Worm (Caenorhabditis elegans) whole organism, mixed stage, embryonic: ENCODE results near the gene T03E6.9.

Experiments
- bed-3 ChIP-seq: fragments of 200-800 bp; sonication (Bioruptor generic); optimal IDR thresholded peaks from 3 replicates; lab custom pipeline; 2018; ENCODE audit warnings: mild to moderate bottlenecking, missing genetic modification characterization, moderate library complexity, missing compliant biosample characterization
- blmp-1 ChIP-seq: fragments of 150-350 bp; optimal IDR thresholded peaks from 2 replicates; lab custom pipeline; 2014; ENCODE audit warnings: missing biosample characterization, missing genetic modification characterization
- ceh-39 ChIP-seq: fragments of 150-350 bp; optimal IDR thresholded peaks from 2 replicates; lab custom pipeline; 2014; ENCODE audit warnings: missing biosample characterization, missing genetic modification characterization
- ceh-43 ChIP-seq: fragments of 200-800 bp; sonication (Bioruptor generic); optimal IDR thresholded peaks from 2 replicates; lab custom pipeline; 2018; ENCODE audit warnings: mild to moderate bottlenecking, missing genetic modification characterization, moderate library complexity, missing compliant biosample characterization
- ceh-83 ChIP-seq: fragments of 200-800 bp; sonication (Bioruptor generic); optimal IDR thresholded peaks from 2 replicates; lab custom pipeline; 2018; ENCODE audit warnings: mild to moderate bottlenecking, missing genetic modification characterization, missing compliant biosample characterization
- ces-1 ChIP-seq: fragments of 150-350 bp; optimal IDR thresholded peaks from 2 replicates; lab custom pipeline; 2014; ENCODE audit warnings: missing biosample characterization, missing genetic modification reagents, missing genetic modification characterization
- drap-1 ChIP-seq: fragments of 200-800 bp; sonication (Bioruptor generic); optimal IDR thresholded peaks from 3 replicates; lab custom pipeline; 2018; ENCODE audit warnings: mild to moderate bottlenecking, missing genetic modification characterization, missing compliant biosample characterization
- elt-1 ChIP-seq: sonication (generic microtip); optimal IDR thresholded peaks from 2 replicates; lab custom pipeline; 2017; ENCODE audit warnings: missing genetic modification characterization, mild to moderate bottlenecking, missing compliant biosample characterization, antibody characterized with exemption, moderate library complexity, borderline replicate concordance; ENCODE audit not compliant: insufficient read depth
- elt-3 ChIP-seq: fragments of 150-350 bp; optimal IDR thresholded peaks from 2 replicates; lab custom pipeline; 2014; ENCODE audit warnings: missing biosample characterization, missing genetic modification characterization
- ham-2 ChIP-seq: fragments of 200-800 bp; sonication (Bioruptor generic); optimal IDR thresholded peaks from 2 replicates; lab custom pipeline; 2018; ENCODE audit warnings: mild to moderate bottlenecking, missing genetic modification characterization, missing compliant biosample characterization
- hlh-1 ChIP-seq: fragments of 150-350 bp; optimal IDR thresholded peaks from 2 replicates; lab custom pipeline; 2014; ENCODE audit warnings: missing biosample characterization, missing genetic modification reagents, missing genetic modification characterization
- lin-13 ChIP-seq: fragments of 150-350 bp; optimal IDR thresholded peaks from 2 replicates; lab custom pipeline; 2014; ENCODE audit warnings: missing biosample characterization, missing genetic modification characterization
- lin-32 ChIP-seq: fragments of 200-800 bp; sonication (Bioruptor generic); optimal IDR thresholded peaks from 2 replicates; lab custom pipeline; 2018; ENCODE audit warnings: mild to moderate bottlenecking, missing genetic modification characterization, missing compliant biosample characterization
- lsy-2 ChIP-seq: fragments of 150-350 bp; optimal IDR thresholded peaks from 2 replicates; lab custom pipeline; 2014; ENCODE audit warnings: missing biosample characterization, missing genetic modification characterization
- mab-5 ChIP-seq: fragments of 150-350 bp; optimal IDR thresholded peaks from 2 replicates; lab custom pipeline; 2014; ENCODE audit warnings: missing biosample characterization, missing genetic modification characterization
- mep-1 ChIP-seq: fragments of 150-350 bp; optimal IDR thresholded peaks from 2 replicates; lab custom pipeline; 2017; ENCODE audit warnings: missing biosample characterization, missing genetic modification reagents, missing genetic modification characterization, inconsistent platforms
- nhr-12 ChIP-seq: fragments of 150-350 bp; optimal IDR thresholded peaks from 2 replicates; lab custom pipeline; 2014; ENCODE audit warnings: missing biosample characterization, missing genetic modification characterization
- nhr-2 ChIP-seq: fragments of 150-350 bp; optimal IDR thresholded peaks from 2 replicates; lab custom pipeline; 2014; ENCODE audit warnings: missing biosample characterization, missing genetic modification characterization
- nhr-237 ChIP-seq: fragments of 150-350 bp; optimal IDR thresholded peaks from 2 replicates; lab custom pipeline; 2014; ENCODE audit warnings: missing biosample characterization, missing genetic modification characterization
- nhr-28 ChIP-seq: fragments of 150-350 bp; optimal IDR thresholded peaks from 2 replicates; lab custom pipeline; 2014; ENCODE audit warnings: missing biosample characterization, missing genetic modification characterization
- nhr-76 ChIP-seq: sonication (generic microtip); optimal IDR thresholded peaks from 2 replicates; lab custom pipeline; 2017; ENCODE audit warnings: missing biosample characterization, missing genetic modification characterization
- sem-2 ChIP-seq: fragments of 200-800 bp; sonication (Bioruptor generic); optimal IDR thresholded peaks from 2 replicates; lab custom pipeline; 2018; ENCODE audit warnings: mild to moderate bottlenecking, missing genetic modification characterization, missing compliant biosample characterization
- snpc-4 ChIP-seq: fragments of 150-350 bp; optimal IDR thresholded peaks from 2 replicates; lab custom pipeline; 2014; ENCODE audit warnings: missing biosample characterization, missing genetic modification characterization
- sptf-1 ChIP-seq: sonication (generic microtip); optimal IDR thresholded peaks from 2 replicates; lab custom pipeline; 2017; ENCODE audit warnings: mild to moderate bottlenecking, missing genetic modification characterization, moderate library complexity, missing compliant biosample characterization
- tbx-8 ChIP-seq: fragments of 200-800 bp; sonication (Bioruptor generic); optimal IDR thresholded peaks from 2 replicates; lab custom pipeline; 2018; ENCODE audit warnings: mild to moderate bottlenecking, missing genetic modification characterization, moderate library complexity, missing compliant biosample characterization
- unc-120 ChIP-seq: sonication (generic microtip); optimal IDR thresholded peaks from 2 replicates; lab custom pipeline; 2017; ENCODE audit warnings: missing genetic modification characterization, missing compliant biosample characterization; ENCODE audit not compliant: poor library complexity, severe bottlenecking
- unc-62 ChIP-seq: fragments of 150-350 bp; optimal IDR thresholded peaks from 2 replicates; lab custom pipeline; 2014; ENCODE audit warnings: missing biosample characterization, missing genetic modification reagents, missing genetic modification characterization
- zip-8 ChIP-seq: fragments of 150-350 bp; optimal IDR thresholded peaks from 2 replicates; lab custom pipeline; 2014; ENCODE audit warnings: missing biosample characterization, missing genetic modification characterization
- ztf-11 ChIP-seq: fragments of 150-350 bp; optimal IDR thresholded peaks from 2 replicates; lab custom pipeline; 2014; ENCODE audit warnings: missing biosample characterization, missing genetic modification characterization

T03E6.9 gene

DNA sequence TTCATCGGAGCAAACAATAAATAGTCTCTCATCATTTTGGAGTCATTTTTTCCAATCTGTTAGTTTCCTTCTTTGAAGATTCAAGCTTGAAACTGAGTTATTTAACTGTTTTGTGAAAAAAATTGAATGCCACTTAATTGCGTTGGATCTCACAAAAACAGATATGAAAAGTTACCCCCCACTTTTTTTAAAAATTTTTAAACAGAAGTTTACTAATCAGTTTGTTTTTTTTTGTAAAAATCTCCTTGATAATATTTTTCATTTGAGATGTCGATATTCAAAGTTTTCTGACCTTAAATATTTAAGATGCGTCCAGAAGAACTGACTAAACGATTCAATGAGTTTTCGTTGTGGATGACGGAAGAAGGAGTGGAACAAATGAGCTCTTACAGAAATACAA lies 5.8 kb upstream of the T03E6.9 start, which contains the start of gene Y32B12C.1:
Gene Y32B12C.1, plus strand, starts transcription at position 301 of the 400 bp plus-strand sequence.
- TF ChIP-seq lin-13 (no peak), ceh-43 (no peak), blmp-1 (tag; lab: Kevin White, UChicago) (no peak), drap-1 (GFP tag; lab: Kevin White, UChicago) (no peak), elt-1 (no peak), snpc-4 (tag; lab: Kevin White, UChicago) (no peak), nhr-12 (tag; lab: Kevin White, UChicago) (no peak), nhr-76 (tag; lab: Kevin White, UChicago) (no peak), lin-32 (no peak)

DNA sequence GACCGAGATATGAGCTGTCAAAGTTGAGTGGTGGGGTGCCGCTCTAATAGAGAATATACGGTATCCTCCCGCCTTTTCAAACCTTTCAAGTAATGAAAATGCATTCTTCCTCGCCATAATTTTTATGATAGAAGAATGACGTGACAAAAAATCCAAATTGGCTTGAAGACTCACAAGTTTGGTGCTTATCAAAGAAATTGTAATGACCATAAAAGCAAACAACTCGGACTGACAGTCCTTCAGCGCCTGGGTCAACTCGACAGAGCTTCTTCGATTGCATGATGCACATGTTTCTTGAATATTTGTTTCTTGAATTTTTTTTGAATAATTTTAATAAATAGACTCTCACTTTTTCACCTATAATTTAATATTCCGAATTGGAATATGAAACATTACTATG lies 4.9 kb upstream of the T03E6.9 start:
- no peak for TF ChIP-seq nhr-237 (tag; lab: Kevin White, UChicago)
- TF ChIP-seq mep-1 (tag; lab: Kevin White, UChicago) = no peak
- no peak for TF ChIP-seq ceh-83
- TF ChIP-seq elt-3 (tag; lab: Kevin White, UChicago) = no peak
- TF ChIP-seq unc-62 (GFP tag; lab: Kevin White, UChicago) = no peak
- no peak for TF ChIP-seq zip-8
- no peak for TF ChIP-seq ham-2 (GFP tag; lab: Kevin White, UChicago)
- no peak for TF ChIP-seq ceh-39 (tag; lab: Kevin White, UChicago)
- TF ChIP-seq bed-3 (GFP tag; lab: Kevin White, UChicago) = no peak
- TF ChIP-seq sem-2 (GFP tag; lab: Kevin White, UChicago) = no peak
- TF ChIP-seq hlh-1 (tag; lab: Kevin White, UChicago) = no peak
- TF ChIP-seq lsy-2 (tag; lab: Kevin White, UChicago) = no peak
- no peak for TF ChIP-seq lin-32
- no peak for TF ChIP-seq ztf-11 (tag; lab: Kevin White, UChicago)
- TF ChIP-seq nhr-2 (tag; lab: Kevin White, UChicago) = no peak
- no peak for TF ChIP-seq blmp-1 (tag; lab: Kevin White, UChicago)
- no peak for TF ChIP-seq sptf-1 (tag; lab: Kevin White, UChicago)
- no peak for TF ChIP-seq nhr-28
- no peak for TF ChIP-seq tbx-8 (GFP tag; lab: Kevin White, UChicago)
- TF ChIP-seq, all 35 proteins: peak for 0

DNA sequence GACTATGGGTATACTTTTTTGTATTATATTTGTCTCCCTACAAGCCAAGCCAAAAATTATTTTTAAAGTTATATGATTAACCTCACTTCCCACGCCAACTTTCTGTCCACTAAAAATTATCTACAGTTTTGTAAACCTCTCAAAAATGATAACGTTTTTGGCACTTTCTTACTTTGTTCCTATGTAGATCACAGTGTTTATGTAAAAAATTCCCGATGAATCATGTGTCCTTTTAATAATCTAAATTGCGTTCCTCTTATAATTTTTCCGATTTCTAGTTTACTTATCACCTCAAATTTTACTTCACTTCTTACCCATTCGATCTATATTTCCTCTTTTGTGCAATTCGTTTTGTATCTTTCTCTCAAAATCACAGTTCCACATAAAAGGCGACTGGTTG lies 3.8 kb upstream of the T03E6.9 start:
- no peak for TF ChIP-seq ceh-83

DNA sequence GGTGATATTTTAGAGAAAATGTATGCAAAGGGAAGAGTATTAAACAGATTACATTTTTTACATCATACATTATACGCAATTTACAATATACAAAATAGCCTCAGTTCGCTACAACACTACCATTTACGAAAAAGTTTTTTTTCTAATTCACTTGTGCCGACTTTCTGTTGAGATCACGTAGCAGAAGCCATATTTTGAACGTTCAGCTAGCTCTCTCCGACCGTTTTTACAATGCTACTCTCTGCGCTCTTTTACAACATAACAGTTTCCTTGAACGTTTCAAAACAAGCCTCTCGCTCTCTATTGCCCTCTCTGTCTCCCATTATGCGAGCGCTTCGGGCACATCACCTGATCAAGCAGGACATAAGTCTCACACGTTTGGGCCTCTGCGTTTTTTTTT lies 2.6 kb upstream of the T03E6.9 start, which contains the start of gene T03E6.8:
Gene T03E6.8, minus strand, starts transcription at position 101 of the 400 bp plus-strand sequence.
- TF ChIP-seq ces-1 (GFP tag; lab: Kevin White, UChicago) (no peak), bed-3 (GFP tag; lab: Kevin White, UChicago) (no peak), nhr-2 (tag; lab: Kevin White, UChicago) (no peak), elt-3 (tag; lab: Kevin White, UChicago) (no peak)
- TF ChIP-seq, all 35 proteins: peak for 0

DNA sequence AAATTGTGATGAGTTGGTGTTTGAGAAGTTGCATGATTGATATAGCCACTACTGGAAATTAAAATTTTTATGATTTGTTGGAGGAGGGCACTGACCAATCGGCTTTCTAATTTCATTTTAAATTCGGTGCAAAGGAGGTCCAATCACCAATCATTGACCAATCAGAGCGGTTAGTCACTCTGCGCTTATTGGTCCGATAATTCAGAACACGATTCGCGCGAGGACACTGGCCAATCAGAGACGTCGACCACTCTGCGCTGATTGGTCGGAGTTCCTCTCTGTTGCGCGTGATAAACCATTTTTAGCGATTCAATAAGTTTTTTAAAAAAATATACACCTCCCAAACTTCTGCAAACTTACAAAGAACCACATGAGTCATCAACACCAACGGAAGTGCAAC lies 688 bp downstream of the T03E6.9 start:
- TF ChIP-seq nhr-12 (tag; lab: Kevin White, UChicago) = no peak
- TF ChIP-seq, all 35 proteins: peak for 0

DNA sequence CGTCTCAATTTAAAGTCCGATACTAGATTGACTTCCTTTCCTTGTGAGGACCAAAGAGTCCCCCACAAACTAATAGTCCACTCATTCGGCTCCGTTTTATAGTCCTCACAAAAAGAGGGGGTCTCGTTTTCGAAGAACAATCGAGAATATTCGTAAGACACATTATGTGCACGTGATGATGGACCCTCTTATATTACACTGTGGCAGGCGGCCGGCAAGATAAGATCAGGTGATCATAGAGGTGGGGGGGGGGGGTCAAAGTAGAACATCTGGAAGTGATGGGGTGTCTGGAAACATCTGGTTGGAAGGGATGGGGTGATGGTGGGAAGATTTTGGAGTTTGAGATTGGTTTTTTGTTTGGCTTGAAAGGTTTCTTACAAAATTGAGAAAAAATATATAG lies 2.1 kb downstream of the T03E6.9 start:
- TF ChIP-seq unc-62 (GFP tag; lab: Kevin White, UChicago) (peak; percentile 33), hlh-1 (tag; lab: Kevin White, UChicago) (peak; percentile 22), sptf-1 (tag; lab: Kevin White, UChicago) (no peak), unc-120 (tag; lab: Kevin White, UChicago) (peak; percentile 13)

DNA sequence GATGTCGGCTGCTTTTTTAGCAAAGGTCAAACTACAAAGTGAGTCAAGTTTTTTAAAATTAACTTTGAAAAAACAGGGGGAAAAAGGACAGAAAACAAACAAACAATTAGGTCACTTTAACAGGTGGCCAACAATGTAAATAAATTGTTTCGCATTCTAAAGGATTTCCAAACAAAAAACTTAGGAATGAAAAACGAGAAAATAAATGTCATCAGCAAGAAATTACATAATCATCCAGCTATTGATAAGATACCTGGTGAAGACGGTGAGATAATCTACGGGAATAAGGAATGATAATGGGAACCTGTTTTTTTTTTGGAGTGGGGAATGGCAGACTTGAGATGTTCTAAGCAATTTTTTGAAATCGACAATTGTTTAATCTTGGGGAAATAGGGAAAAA lies 4.4 kb downstream of the T03E6.9 start:
- TF ChIP-seq ham-2 (GFP tag; lab: Kevin White, UChicago) (no peak), blmp-1 (tag; lab: Kevin White, UChicago) (no peak), ceh-39 (tag; lab: Kevin White, UChicago) (no peak), bed-3 (GFP tag; lab: Kevin White, UChicago) (no peak), unc-62 (GFP tag; lab: Kevin White, UChicago) (no peak), mab-5 (tag; lab: Kevin White, UChicago) (no peak), elt-3 (tag; lab: Kevin White, UChicago) (peak; percentile 60), nhr-28 (no peak)
